Fruit fly (Drosophila melanogaster) whole organism, embryonic: ENCODE results near the gene Fer2.

ENCODE experiments used
- Abd-B ChIP-seq: fragments of 200-800 bp; sonication (Bioruptor generic); optimal IDR thresholded peaks from 2 replicates; lab custom pipeline; 2018; ENCODE audit warnings: missing biosample characterization, mild to moderate bottlenecking, missing genetic modification characterization, moderate library complexity
- Adf1 ChIP-seq: fragments of 200-800 bp; sonication (Bioruptor generic); IDR thresholded peaks from 2 replicates; pipeline ENCODE4 v1.3.6; 2022; ENCODE audit warnings: missing biosample characterization, missing genetic modification characterization
- Atf-2 ChIP-seq: fragments of 200-800 bp; sonication (Bioruptor generic); optimal IDR thresholded peaks from 2 replicates; lab custom pipeline; 2016; ENCODE audit warnings: missing biosample characterization, missing genetic modification characterization
- B-H2 ChIP-seq: fragments of 200-800 bp; sonication (Bioruptor generic); optimal IDR thresholded peaks from 2 replicates; lab custom pipeline; 2018; ENCODE audit warnings: missing biosample characterization, mild to moderate bottlenecking, missing genetic modification characterization
- Bgb ChIP-seq: fragments of 200-800 bp; sonication (Bioruptor generic); IDR thresholded peaks from 2 replicates; pipeline ENCODE4 v1.3.6; 2022; ENCODE audit warnings: missing biosample characterization, missing genetic modification characterization; ENCODE audit not compliant: partially characterized antibody
- CG10979 ChIP-seq: fragments of 200-800 bp; sonication (Bioruptor generic); optimal IDR thresholded peaks from 2 replicates; lab custom pipeline; 2018; ENCODE audit warnings: missing biosample characterization, mild to moderate bottlenecking, missing genetic modification characterization, moderate library complexity
- CG11093 ChIP-seq: fragments of 200-800 bp; sonication (Bioruptor generic); IDR thresholded peaks from 3 replicates; pipeline ENCODE4 v1.3.6; 2022; ENCODE audit warnings: missing biosample characterization, missing genetic modification characterization
- CG11560 ChIP-seq: fragments of 200-800 bp; sonication (Bioruptor generic); IDR thresholded peaks from 3 replicates; pipeline ENCODE4 v1.3.6; 2022; ENCODE audit warnings: missing biosample characterization, missing genetic modification characterization
- CG12236 ChIP-seq: fragments of 200-800 bp; sonication (Bioruptor generic); optimal IDR thresholded peaks from 2 replicates; lab custom pipeline; 2016; ENCODE audit warnings: missing biosample characterization, missing genetic modification characterization
- CG13624 ChIP-seq: fragments of 200-800 bp; sonication (Bioruptor generic); optimal IDR thresholded peaks from 2 replicates; lab custom pipeline; 2016; ENCODE audit warnings: missing biosample characterization, missing genetic modification characterization
- CG15696 ChIP-seq: fragments of 200-800 bp; sonication (Bioruptor generic); optimal IDR thresholded peaks from 2 replicates; lab custom pipeline; 2019; ENCODE audit warnings: missing biosample characterization, mild to moderate bottlenecking, missing genetic modification characterization, moderate library complexity
- CG17186 ChIP-seq: fragments of 200-800 bp; sonication (Bioruptor generic); optimal IDR thresholded peaks from 3 replicates; lab custom pipeline; 2017; ENCODE audit warnings: missing biosample characterization, missing genetic modification reagents, missing genetic modification characterization
- CG18262 ChIP-seq: fragments of 200-800 bp; optimal IDR thresholded peaks from 3 replicates; lab custom pipeline; 2019; ENCODE audit warnings: missing biosample characterization, mild to moderate bottlenecking, missing genetic modification characterization, moderate library complexity
- CG1832 ChIP-seq: fragments of 200-800 bp; sonication (Bioruptor generic); optimal IDR thresholded peaks from 2 replicates; lab custom pipeline; 2017; ENCODE audit warnings: missing biosample characterization, mild to moderate bottlenecking, missing genetic modification characterization, inconsistent platforms
- CG2199 ChIP-seq: fragments of 200-800 bp; sonication (Bioruptor generic); IDR thresholded peaks from 3 replicates; pipeline ENCODE4 v1.3.6; 2022; ENCODE audit warnings: missing biosample characterization, missing genetic modification characterization
- CG30431 ChIP-seq: fragments of 200-800 bp; sonication (Bioruptor generic); optimal IDR thresholded peaks from 2 replicates; lab custom pipeline; 2017; ENCODE audit warnings: missing biosample characterization, missing genetic modification characterization
- CG31224 ChIP-seq: fragments of 200-800 bp; sonication (Bioruptor generic); IDR thresholded peaks from 2 replicates; pipeline ENCODE4 v1.3.6; 2022; ENCODE audit warnings: missing biosample characterization, missing genetic modification characterization
- CG31365 ChIP-seq: fragments of 200-800 bp; sonication (Bioruptor generic); optimal IDR thresholded peaks from 2 replicates; lab custom pipeline; 2018; ENCODE audit warnings: missing biosample characterization, mild to moderate bottlenecking, missing genetic modification characterization
- CG34224 ChIP-seq: fragments of 200-800 bp; sonication (Bioruptor generic); IDR thresholded peaks from 3 replicates; pipeline ENCODE4 v1.3.6; 2022; ENCODE audit warnings: missing biosample characterization, missing genetic modification characterization; ENCODE audit not compliant: partially characterized antibody
- CG4854 ChIP-seq: fragments of 200-800 bp; sonication (Bioruptor generic); optimal IDR thresholded peaks from 2 replicates; lab custom pipeline; 2016; ENCODE audit warnings: missing biosample characterization, missing genetic modification characterization, inconsistent platforms
- CG6254 ChIP-seq: fragments of 200-800 bp; sonication (Bioruptor generic); optimal IDR thresholded peaks from 3 replicates; lab custom pipeline; 2017; ENCODE audit warnings: mild to moderate bottlenecking, missing biosample characterization, missing genetic modification reagents, missing genetic modification characterization
- CG6272 ChIP-seq: fragments of 200-800 bp; sonication (Bioruptor generic); IDR thresholded peaks from 2 replicates; pipeline ENCODE4 v1.3.6; 2022; ENCODE audit warnings: missing biosample characterization, missing genetic modification characterization
- CG7372 ChIP-seq: fragments of 200-800 bp; sonication (Bioruptor generic); IDR thresholded peaks from 2 replicates; pipeline ENCODE4 v1.3.6; 2022; ENCODE audit warnings: missing biosample characterization, missing genetic modification characterization
- CG8478 ChIP-seq: fragments of >200 bp; optimal IDR thresholded peaks from 2 replicates; lab custom pipeline; 2018
- CG8765 ChIP-seq: fragments of 200-800 bp; sonication (Bioruptor generic); IDR thresholded peaks from 2 replicates; pipeline ENCODE4 v1.3.6; 2022; ENCODE audit warnings: missing biosample characterization, missing genetic modification characterization
- CG9932 ChIP-seq: fragments of 200-800 bp; sonication (Bioruptor generic); IDR thresholded peaks from 2 replicates; pipeline ENCODE4 v1.3.6; 2022; ENCODE audit warnings: missing biosample characterization, missing genetic modification characterization
- Chrac-16 ChIP-seq: fragments of 200-800 bp; sonication (Bioruptor generic); optimal IDR thresholded peaks from 3 replicates; lab custom pipeline; 2016; ENCODE audit warnings: missing biosample characterization, missing genetic modification characterization
- Dp ChIP-seq: fragments of 200-800 bp; sonication (Bioruptor generic); optimal IDR thresholded peaks from 2 replicates; lab custom pipeline; 2018; ENCODE audit warnings: missing biosample characterization, mild to moderate bottlenecking, missing genetic modification characterization, moderate library complexity
- Ets65A ChIP-seq: fragments of 200-800 bp; sonication (Bioruptor generic); peaks from one replicate; lab custom pipeline; 2016; ENCODE audit warnings: missing biosample characterization, missing genetic modification characterization
- Lim3 ChIP-seq: fragments of 200-800 bp; sonication (Bioruptor generic); IDR thresholded peaks from 2 replicates; pipeline ENCODE4 v1.3.6; 2022; ENCODE audit warnings: missing biosample characterization, missing genetic modification characterization
- Med ChIP-seq: fragments of 200-800 bp; sonication (Bioruptor generic); peaks from one replicate; lab custom pipeline; 2016; ENCODE audit warnings: missing biosample characterization, missing genetic modification characterization, mild to moderate bottlenecking, inconsistent platforms, moderate library complexity
- NFAT ChIP-seq: fragments of 200-800 bp; sonication (Bioruptor generic); IDR thresholded peaks from 2 replicates; pipeline ENCODE4 v1.3.6; 2022; ENCODE audit warnings: missing biosample characterization, missing genetic modification characterization
- Pdp1 ChIP-seq, 2 experiments: fragments of 200-800 bp; sonication (Bioruptor generic); optimal IDR thresholded peaks; 3 replicates each; lab custom pipeline; 2016; ENCODE audit warnings: missing biosample characterization in 2 of 2, missing genetic modification characterization in 2 of 2, mild to moderate bottlenecking in 1 of 2, moderate library complexity in 1 of 2
- Poxn ChIP-seq: fragments of 200-800 bp; sonication (Bioruptor generic); IDR thresholded peaks from 2 replicates; pipeline ENCODE4 v1.3.6; 2022; ENCODE audit warnings: missing biosample characterization, missing genetic modification characterization
- Six4 ChIP-seq: fragments of 200-800 bp; sonication (Bioruptor generic); optimal IDR thresholded peaks from 2 replicates; lab custom pipeline; 2016; ENCODE audit warnings: missing biosample characterization, missing genetic modification characterization
- Tbp ChIP-seq: fragments of >200 bp; optimal IDR thresholded peaks from 2 replicates; lab custom pipeline; 2018; ENCODE audit warnings: missing biosample characterization, missing genetic modification characterization
- ash1 ChIP-seq: fragments of 200-800 bp; sonication (Bioruptor generic); optimal IDR thresholded peaks from 2 replicates; lab custom pipeline; 2018; ENCODE audit warnings: missing biosample characterization, mild to moderate bottlenecking, missing genetic modification characterization
- az2 ChIP-seq: fragments of 200-800 bp; sonication (Bioruptor generic); optimal IDR thresholded peaks from 3 replicates; lab custom pipeline; 2016; ENCODE audit warnings: missing biosample characterization, missing genetic modification characterization
- chm ChIP-seq: fragments of 200-800 bp; sonication (Bioruptor generic); IDR thresholded peaks from 2 replicates; pipeline ENCODE4 v1.3.6; 2022; ENCODE audit warnings: missing biosample characterization, missing genetic modification characterization
- danr ChIP-seq: fragments of 200-800 bp; sonication (Bioruptor generic); IDR thresholded peaks from 2 replicates; pipeline ENCODE4 v1.3.6; 2022; ENCODE audit warnings: missing biosample characterization, missing genetic modification characterization
- gce ChIP-seq: fragments of 200-800 bp; sonication (Bioruptor generic); IDR thresholded peaks from 3 replicates; pipeline ENCODE4 v1.3.6; 2022; ENCODE audit warnings: missing biosample characterization, missing genetic modification characterization
- kah ChIP-seq: fragments of 200-800 bp; sonication (Bioruptor generic); optimal IDR thresholded peaks from 2 replicates; lab custom pipeline; 2018; ENCODE audit warnings: missing biosample characterization, mild to moderate bottlenecking, missing genetic modification characterization
- mirr ChIP-seq: fragments of 200-800 bp; sonication (Bioruptor generic); optimal IDR thresholded peaks from 3 replicates; lab custom pipeline; 2018; ENCODE audit warnings: missing biosample characterization, mild to moderate bottlenecking, missing genetic modification characterization
- oc ChIP-seq: fragments of 200-800 bp; sonication (Bioruptor generic); optimal IDR thresholded peaks from 2 replicates; lab custom pipeline; 2018; ENCODE audit warnings: missing biosample characterization, mild to moderate bottlenecking, missing genetic modification characterization, moderate library complexity
- odd ChIP-seq: fragments of 200-800 bp; sonication (Bioruptor generic); optimal IDR thresholded peaks from 2 replicates; lab custom pipeline; 2017; ENCODE audit warnings: missing biosample characterization, mild to moderate bottlenecking, missing genetic modification characterization
- org-1 ChIP-seq: fragments of 200-800 bp; sonication (Bioruptor generic); optimal IDR thresholded peaks from 2 replicates; lab custom pipeline; 2017; ENCODE audit warnings: missing biosample characterization, missing genetic modification characterization
- sd ChIP-seq: fragments of 200-800 bp; sonication (Bioruptor generic); optimal IDR thresholded peaks from 3 replicates; lab custom pipeline; 2018; ENCODE audit warnings: missing biosample characterization, mild to moderate bottlenecking, missing genetic modification characterization, moderate library complexity
- sima ChIP-seq: fragments of 200-800 bp; sonication (Bioruptor generic); optimal IDR thresholded peaks from 2 replicates; lab custom pipeline; 2016; ENCODE audit warnings: missing biosample characterization, missing genetic modification characterization
- so ChIP-seq: fragments of 200-800 bp; sonication (Bioruptor generic); IDR thresholded peaks from 3 replicates; pipeline ENCODE4 v1.3.6; 2022; ENCODE audit warnings: missing biosample characterization, missing genetic modification characterization
- unpg ChIP-seq: fragments of 200-800 bp; sonication (Bioruptor generic); optimal IDR thresholded peaks from 3 replicates; lab custom pipeline; 2018; ENCODE audit warnings: missing biosample characterization, mild to moderate bottlenecking, missing genetic modification characterization, moderate library complexity
- vvl ChIP-seq: fragments of 200-800 bp; sonication (Bioruptor generic); IDR thresholded peaks from 2 replicates; pipeline ENCODE4 v1.3.6; 2022; ENCODE audit warnings: missing biosample characterization, missing genetic modification characterization

The Fer2 gene

dm6 chr3R:16182269-16182875 lies 31.3 kb upstream of the Fer2 start:
- TF ChIP-seq Pdp1 (GFP tag; optimal IDR thresholded peaks at IDR 0.05; lab: Kevin White, UChicago) (peak in 1 of 2 experiments; percentile 81), CG34224 (GFP tag; lab: Robert Waterston, UW) (no peak), CG11560 (no peak), Poxn (GFP tag; lab: Robert Waterston, UW) (no peak), Chrac-16 (no peak), CG15696 (tag; lab: Kevin White, UChicago) (no peak), chm (GFP tag; lab: Robert Waterston, UW) (no peak), NFAT (0 out of 2 replicates have a peak, but pooled peaks have one; percentile 17), Ets65A (GFP tag; lab: Kevin White, UChicago) (peak; percentile 51), danr (GFP tag; lab: Robert Waterston, UW) (no peak), unpg (no peak), CG9932 (GFP tag; lab: Robert Waterston, UW) (no peak), CG30431 (GFP tag; lab: Kevin White, UChicago) (no peak), CG1832 (GFP tag; lab: Kevin White, UChicago) (no peak), Atf-2 (GFP tag; lab: Kevin White, UChicago) (no peak), CG4854 (no peak), Med (GFP tag; lab: Kevin White, UChicago) (peak; percentile 42), oc (tag; lab: Kevin White, UChicago) (no peak), CG17186 (GFP tag; lab: Kevin White, UChicago) (no peak), org-1 (no peak)

dm6 chr3R:16180476-16181070 lies 29.5 kb upstream of the Fer2 start, which contains the start of gene CG8927:
Gene CG8927 (plus strand): TSS chr3R:16181020.
- TF ChIP-seq Tbp (GFP tag; lab: Kevin White, UChicago) = no peak
- no peak for TF ChIP-seq CG2199 (GFP tag; lab: Robert Waterston, UW)
- TF ChIP-seq gce (GFP tag; lab: Robert Waterston, UW) = no peak
- TF ChIP-seq CG6254 (GFP tag; lab: Kevin White, UChicago) = no peak
- TF ChIP-seq Abd-B (GFP tag; lab: Kevin White, UChicago) = peak; percentile 18
- peak; percentile 80 for TF ChIP-seq vvl (GFP tag; lab: Robert Waterston, UW)
- no peak for TF ChIP-seq B-H2 (GFP tag; lab: Kevin White, UChicago)
- no peak for TF ChIP-seq Adf1
- TF ChIP-seq kah (GFP tag; lab: Kevin White, UChicago) = no peak
- no peak for TF ChIP-seq CG6272 (GFP tag; lab: Robert Waterston, UW)
- TF ChIP-seq CG10979 (tag; lab: Kevin White, UChicago) = no peak
- no peak for TF ChIP-seq sd (tag; lab: Kevin White, UChicago)
- no peak for TF ChIP-seq mirr (GFP tag; lab: Kevin White, UChicago)
- no peak for TF ChIP-seq sima
- no peak for TF ChIP-seq Six4
- no peak for TF ChIP-seq CG18262
- TF ChIP-seq az2 (GFP tag; lab: Kevin White, UChicago) = no peak
- TF ChIP-seq CG12236 (GFP tag; lab: Kevin White, UChicago) = no peak
- TF ChIP-seq CG31365 (tag; lab: Kevin White, UChicago) = no peak
- no peak for TF ChIP-seq CG11093 (GFP tag; lab: Robert Waterston, UW)
- TF ChIP-seq NFAT = no peak
- no peak for TF ChIP-seq Bgb (GFP tag; lab: Robert Waterston, UW)
- no peak for TF ChIP-seq Lim3 (GFP tag; lab: Robert Waterston, UW)
- peak; percentile 92 for TF ChIP-seq CG7372
- no peak for TF ChIP-seq so (GFP tag; lab: Robert Waterston, UW)
- TF ChIP-seq CG13624 (GFP tag; lab: Kevin White, UChicago) = no peak
- TF ChIP-seq CG8478 (lab: Kevin White, UChicago) = no peak
- TF ChIP-seq odd (GFP tag; lab: Kevin White, UChicago) = no peak
- no peak for TF ChIP-seq ash1 (GFP tag; lab: Kevin White, UChicago)
- no peak for TF ChIP-seq CG31224 (GFP tag; lab: Robert Waterston, UW)
- peak; percentile 67 for TF ChIP-seq Dp (GFP tag; lab: Kevin White, UChicago)
- TF ChIP-seq CG8765 (GFP tag; lab: Robert Waterston, UW) = no peak
